Worm (Caenorhabditis elegans) whole organism, L4 larva: Measurements from ENCODE around the gene srj-45.

ENCODE experiments used
- D1046.2 ChIP-seq: fragments of 200-800 bp; sonication (Bioruptor generic); IDR thresholded peaks from 2 replicates; pipeline ENCODE4 v1.3.6; 2022; ENCODE audit warnings: missing genetic modification characterization, missing compliant biosample characterization
- F37D6.2 ChIP-seq: sonication (generic microtip); optimal IDR thresholded peaks from 2 replicates; lab custom pipeline; 2016; ENCODE audit warnings: mild to moderate bottlenecking, missing genetic modification characterization, missing compliant biosample characterization
- R02D3.7 ChIP-seq: fragments of 150-350 bp; sonication (generic microtip); optimal IDR thresholded peaks from 3 replicates; lab custom pipeline; 2014; ENCODE audit warnings: missing biosample characterization, missing genetic modification characterization
- Y48G9A.11 ChIP-seq: fragments of 200-800 bp; sonication (Bioruptor generic); IDR thresholded peaks from 2 replicates; pipeline ENCODE4 v1.3.6; 2022; ENCODE audit warnings: missing genetic modification reagents, missing genetic modification characterization, missing compliant biosample characterization
- ceh-28 ChIP-seq: fragments of 150-350 bp; optimal IDR thresholded peaks from 2 replicates; lab custom pipeline; 2014; ENCODE audit warnings: missing biosample characterization, missing genetic modification reagents, missing genetic modification characterization
- daf-12 ChIP-seq: fragments of 150-350 bp; optimal IDR thresholded peaks from 2 replicates; lab custom pipeline; 2014; ENCODE audit warnings: missing biosample characterization, missing genetic modification reagents, missing genetic modification characterization
- lir-3 ChIP-seq: sonication (generic microtip); optimal IDR thresholded peaks from 2 replicates; lab custom pipeline; 2016; ENCODE audit warnings: mild to moderate bottlenecking, missing genetic modification characterization, missing compliant biosample characterization
- nhr-77 ChIP-seq: fragments of 150-350 bp; optimal IDR thresholded peaks from 2 replicates; lab custom pipeline; 2014; ENCODE audit warnings: missing biosample characterization, missing genetic modification characterization

DNA sequence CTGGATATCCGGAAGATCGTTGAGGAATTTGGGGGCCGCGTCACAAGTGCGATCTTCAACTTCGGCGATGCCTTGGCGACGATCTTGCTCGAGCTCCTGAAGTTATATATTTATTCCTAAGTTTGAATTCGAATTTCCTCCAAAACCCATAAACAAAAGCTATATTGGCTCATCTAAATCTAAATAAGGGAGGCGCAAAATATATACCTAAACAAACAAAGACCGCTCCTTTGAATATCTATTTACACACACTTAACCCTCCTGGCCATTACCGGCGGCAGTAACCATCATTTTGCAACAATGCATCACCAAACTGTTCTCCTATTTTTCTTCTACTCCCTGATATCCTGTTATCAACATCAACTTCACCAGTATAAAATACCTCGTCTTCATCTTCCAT lies 40.4 kb downstream of the srj-45 start, which contains the start of gene F54E2.2:
- TF ChIP-seq nhr-77 (tag; lab: Kevin White, UChicago) (no peak), daf-12 (tag; lab: Kevin White, UChicago) (no peak), Y48G9A.11 (GFP tag; lab: Robert Waterston, UW) (no peak), F37D6.2 (tag; lab: Kevin White, UChicago) (no peak), D1046.2 (GFP tag; lab: Robert Waterston, UW) (no peak), lir-3 (no peak), R02D3.7 (tag; lab: Kevin White, UChicago) (no peak), ceh-28 (tag; lab: Kevin White, UChicago) (no peak)
